Fruit fly (Drosophila melanogaster): ENCODE measurements around the gene Or2a.

The Or2a gene

DNA sequence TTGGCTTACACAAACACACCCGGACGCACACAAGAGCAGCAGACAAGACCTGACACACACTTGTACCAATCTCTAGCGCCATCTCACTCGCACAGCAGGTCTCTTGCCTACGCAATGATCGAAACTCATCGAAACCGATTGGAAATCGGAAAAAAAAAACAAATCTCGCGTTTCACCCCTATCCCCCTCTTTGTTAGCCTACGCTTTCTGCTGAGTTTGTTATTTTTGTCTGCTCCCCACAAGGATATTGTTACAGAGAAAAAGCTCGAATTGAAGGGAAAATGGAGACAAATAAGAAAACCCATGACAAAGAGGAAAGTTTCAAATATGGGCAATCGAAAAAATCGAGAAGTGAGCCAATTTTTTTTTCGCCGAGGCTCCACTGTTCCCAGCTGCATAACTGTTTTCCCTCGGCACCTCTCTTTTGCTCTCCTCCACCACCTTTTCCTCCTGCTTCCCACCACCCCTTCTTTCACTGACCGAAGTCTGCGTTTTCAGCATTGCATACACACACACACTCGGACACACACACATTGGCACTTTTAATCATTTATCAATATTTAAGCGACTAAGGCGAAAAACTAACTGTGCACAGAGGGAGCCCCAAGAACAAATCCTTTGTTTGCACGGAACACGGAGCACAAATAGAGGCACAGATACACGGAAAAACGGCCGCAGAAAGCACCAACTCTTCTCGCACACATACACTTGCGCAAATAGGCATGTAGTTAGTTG lies 24.0 kb downstream of the Or2a start (continued):
- no peak for TF ChIP-seq CG4617 (GFP tag; optimal IDR thresholded peaks at IDR 0.05; ENCODE audit: borderline replicate concordance)
- TF ChIP-seq stwl (tag; optimal IDR thresholded peaks at IDR 0.05): no peak
- no peak for TF ChIP-seq HmgZ (tag; optimal IDR thresholded peaks at IDR 0.05)
- TF ChIP-seq CG11560 (tag; IDR thresholded peaks at IDR 0.05): no peak
- TF ChIP-seq CG18764 (GFP tag; optimal IDR thresholded peaks at IDR 0.05): no peak
- no peak for TF ChIP-seq Fer3 (tag; optimal IDR thresholded peaks at IDR 0.05)
- no peak for TF ChIP-seq grn (GFP tag; optimal IDR thresholded peaks at IDR 0.05)
- TF ChIP-seq CG33213 (GFP tag; optimal IDR thresholded peaks at IDR 0.05): no peak
- TF ChIP-seq Hmr (GFP tag; optimal IDR thresholded peaks at IDR 0.05): no peak
- TF ChIP-seq repo (GFP tag; optimal IDR thresholded peaks at IDR 0.05): no peak
- TF ChIP-seq br (optimal IDR thresholded peaks at IDR 0.05): no peak
- 0 out of 3 replicates have a peak, but pooled peaks have one; percentile 17 for TF ChIP-seq Dbx (GFP tag; IDR thresholded peaks at IDR 0.05)
- TF ChIP-seq CG9797 (GFP tag; optimal IDR thresholded peaks at IDR 0.05): no peak
- TF ChIP-seq psq (GFP tag; optimal IDR thresholded peaks at IDR 0.05): no peak
- no peak for TF ChIP-seq CG6654 (GFP tag; optimal IDR thresholded peaks at IDR 0.05)
- no peak for TF ChIP-seq TFAM (GFP tag; optimal IDR thresholded peaks at IDR 0.05)
- TF ChIP-seq CG31441 (GFP tag; IDR thresholded peaks at IDR 0.05): no peak
- TF ChIP-seq CG10366 (GFP tag; IDR thresholded peaks at IDR 0.05): no peak
- TF ChIP-seq CG8924 (tag; optimal IDR thresholded peaks at IDR 0.05): no peak
- TF ChIP-seq MTF-1 (GFP tag; optimal IDR thresholded peaks at IDR 0.05; ENCODE audit: borderline replicate concordance): peak; percentile 2
- peak; percentile 11 for TF ChIP-seq Hand (GFP tag; optimal IDR thresholded peaks at IDR 0.05)
- peak; percentile 57 for TF ChIP-seq Dref (GFP tag; IDR thresholded peaks at IDR 0.05)
- TF ChIP-seq abd-A (tag; optimal IDR thresholded peaks at IDR 0.05): no peak
- no peak for TF ChIP-seq nerfin-2 (GFP tag; IDR thresholded peaks at IDR 0.05; ENCODE audit: partially characterized antibody)
- TF ChIP-seq nmo (GFP tag; optimal IDR thresholded peaks at IDR 0.05): no peak
- no peak for TF ChIP-seq pita (GFP tag; optimal IDR thresholded peaks at IDR 0.05)
- no peak for TF ChIP-seq D19A (tag; optimal IDR thresholded peaks at IDR 0.05)
- no peak for TF ChIP-seq HLH54F (GFP tag; optimal IDR thresholded peaks at IDR 0.05)
- TF ChIP-seq HmgD (GFP tag; optimal IDR thresholded peaks at IDR 0.05): no peak
- TF ChIP-seq CG11085 (GFP tag; IDR thresholded peaks at IDR 0.05): no peak
- TF ChIP-seq zen2 (GFP tag; IDR thresholded peaks at IDR 0.05; ENCODE audit: partially characterized antibody): no peak
- no peak for TF ChIP-seq CG12659 (GFP tag; optimal IDR thresholded peaks at IDR 0.05)
- no peak for TF ChIP-seq CG12071 (GFP tag; optimal IDR thresholded peaks at IDR 0.05)
- 0 out of 2 replicates have a peak, but pooled peaks have one; percentile 16 for TF ChIP-seq bbx (GFP tag; IDR thresholded peaks at IDR 0.05; ENCODE audit: partially characterized antibody)
- TF ChIP-seq CG31365 (tag; optimal IDR thresholded peaks at IDR 0.05): no peak
- no peak for TF ChIP-seq Side (GFP tag; optimal IDR thresholded peaks at IDR 0.05)
- 0 out of 3 replicates have a peak, but pooled peaks have one; percentile 23 for TF ChIP-seq CG6791 (GFP tag; IDR thresholded peaks at IDR 0.05; ENCODE audit: partially characterized antibody)
- TF ChIP-seq kni (GFP tag; optimal IDR thresholded peaks at IDR 0.05): no peak
- TF ChIP-seq exex (tag; optimal IDR thresholded peaks at IDR 0.05): no peak
- no peak for TF ChIP-seq Gug (GFP tag; IDR thresholded peaks at IDR 0.05)
- no peak for TF ChIP-seq E2f2 (GFP tag; IDR thresholded peaks at IDR 0.05)
- peak; percentile 22; the same call in 1 of the 2 replicates for TF ChIP-seq CG13287 (GFP tag; IDR thresholded peaks at IDR 0.05; ENCODE audit: partially characterized antibody)
- TF ChIP-seq toy (GFP tag; IDR thresholded peaks at IDR 0.05): no peak
- TF ChIP-seq CG6765 (GFP tag; optimal IDR thresholded peaks at IDR 0.05): no peak
- no peak for TF ChIP-seq gro (GFP tag; optimal IDR thresholded peaks at IDR 0.05)
- TF ChIP-seq sima (GFP tag; optimal IDR thresholded peaks at IDR 0.05): no peak
- TF ChIP-seq Nf-YB (GFP tag; optimal IDR thresholded peaks at IDR 0.05): no peak
- TF ChIP-seq CG3407 (GFP tag; optimal IDR thresholded peaks at IDR 0.05): no peak
- 0 out of 2 replicates have a peak, but pooled peaks have one; percentile 9 for TF ChIP-seq CG9932 (GFP tag; IDR thresholded peaks at IDR 0.05)
